Worm (Caenorhabditis elegans) whole organism, mixed stage, embryonic: ENCODE measurements around the gene pap-1.

Source experiments
- ces-1 ChIP-seq: fragments of 150-350 bp; optimal IDR thresholded peaks from 2 replicates; lab custom pipeline; 2014; ENCODE audit warnings: missing biosample characterization, missing genetic modification reagents, missing genetic modification characterization
- mep-1 ChIP-seq: fragments of 150-350 bp; optimal IDR thresholded peaks from 2 replicates; lab custom pipeline; 2017; ENCODE audit warnings: missing biosample characterization, missing genetic modification reagents, missing genetic modification characterization, inconsistent platforms
- nhr-237 ChIP-seq: fragments of 150-350 bp; optimal IDR thresholded peaks from 2 replicates; lab custom pipeline; 2014; ENCODE audit warnings: missing biosample characterization, missing genetic modification characterization
- snpc-4 ChIP-seq: fragments of 150-350 bp; optimal IDR thresholded peaks from 2 replicates; lab custom pipeline; 2014; ENCODE audit warnings: missing biosample characterization, missing genetic modification characterization

DNA sequence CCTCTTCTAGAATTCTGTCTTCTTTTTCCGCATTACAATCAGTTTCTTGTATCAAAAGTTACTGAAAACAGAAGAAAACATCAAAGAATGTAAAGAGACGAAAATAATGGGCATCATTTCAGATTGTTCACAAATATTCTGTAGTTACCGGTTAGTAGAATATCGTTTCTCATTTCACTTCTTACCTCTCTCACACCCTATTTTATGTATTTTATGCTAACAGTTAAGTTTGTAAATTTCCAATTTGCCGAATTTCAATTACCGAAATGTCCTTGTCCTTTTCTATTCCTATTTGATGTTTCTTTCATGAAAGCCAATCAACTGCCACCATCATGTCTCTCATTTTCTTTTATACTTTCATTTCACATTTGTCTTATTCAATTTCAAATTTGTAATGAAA lies 18.3 kb upstream of the pap-1 start:
- no peak for TF ChIP-seq snpc-4
- no peak for TF ChIP-seq nhr-237
- no peak for TF ChIP-seq mep-1 (tag; lab: Kevin White, UChicago)
- no peak for TF ChIP-seq ces-1
